Fruit fly (Drosophila melanogaster): ENCODE results near the gene CG11658.

The CG11658 gene

DNA sequence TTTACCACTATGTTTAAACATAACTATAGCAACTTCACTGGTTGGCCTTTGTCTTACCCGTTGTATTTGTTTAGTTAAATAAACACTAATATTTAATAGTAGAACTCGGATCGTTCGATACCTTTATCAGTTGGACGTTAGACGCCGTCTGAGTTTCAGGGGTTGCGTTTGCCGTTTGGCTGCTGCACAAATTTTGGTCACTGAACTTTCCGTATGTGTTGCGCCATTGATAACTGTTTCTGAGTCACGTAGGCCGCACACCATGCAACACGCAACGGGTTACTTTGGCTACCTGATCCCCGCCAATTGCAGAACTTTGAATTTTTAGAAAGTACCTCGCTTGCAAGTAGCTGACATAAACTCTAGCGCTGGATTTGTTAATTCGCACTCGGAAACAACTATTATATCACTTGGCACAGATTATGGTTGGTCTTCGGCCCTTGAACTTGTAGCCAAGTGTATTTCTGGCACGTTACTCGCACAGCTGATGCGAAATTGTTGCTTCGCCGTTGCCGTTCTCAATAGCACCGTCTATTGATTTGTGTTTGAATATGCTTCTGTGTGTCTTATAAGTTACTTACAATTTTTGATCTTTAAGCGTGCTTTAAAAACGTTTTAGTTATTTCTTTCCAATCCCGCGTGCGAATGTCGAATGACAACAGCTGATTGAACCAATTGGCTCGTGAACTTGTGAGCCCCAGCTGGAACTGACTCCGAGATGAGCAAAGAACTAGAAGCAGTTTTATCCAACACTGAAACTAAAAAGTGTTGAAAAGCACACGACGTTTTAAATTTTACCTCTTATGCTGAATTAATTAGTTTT, 11.8 kb downstream of the CG11658 start, which contains the start of gene Dph1 (continued):
- TF ChIP-seq CoRest (tag; optimal IDR thresholded peaks at IDR 0.05) (peak; percentile 77), CG6254 (GFP tag; optimal IDR thresholded peaks at IDR 0.05) (peak; percentile 65), gem (tag; optimal IDR thresholded peaks at IDR 0.05) (peak; percentile 87), YL-1 (GFP tag; optimal IDR thresholded peaks at IDR 0.05) (peak; percentile 93), Fer2 (tag; optimal IDR thresholded peaks at IDR 0.05) (no peak), ranshi (GFP tag; IDR thresholded peaks at IDR 0.05) (peak; percentile 77; the same call in 1 of the 2 replicates), Xbp1 (GFP tag; optimal IDR thresholded peaks at IDR 0.05) (peak; percentile 86), Dbx (GFP tag; IDR thresholded peaks at IDR 0.05) (peak; percentile 48; the same call in 1 of the 3 replicates), pnt (GFP tag; optimal IDR thresholded peaks at IDR 0.05) (peak; percentile 68), CG10366 (GFP tag; IDR thresholded peaks at IDR 0.05) (peak; percentile 81), zfh1 (GFP tag; IDR thresholded peaks at IDR 0.05) (peak; percentile 92), sens-2 (GFP tag; IDR thresholded peaks at IDR 0.05) (no peak; the same call in 1 of the 2 replicates), CG11696 (GFP tag; IDR thresholded peaks at IDR 0.05) (peak; percentile 67), CG34376 (GFP tag; optimal IDR thresholded peaks at IDR 0.05) (peak; percentile 77), CG32532 (GFP tag; IDR thresholded peaks at IDR 0.05) (peak; percentile 90), Ptx1 (GFP tag; IDR thresholded peaks at IDR 0.05) (no peak; the same call in 1 of the 2 replicates), kah (GFP tag; optimal IDR thresholded peaks at IDR 0.05) (peak; percentile 5), CG10979 (tag; optimal IDR thresholded peaks at IDR 0.05) (peak; percentile 88), chm (GFP tag; IDR thresholded peaks at IDR 0.05) (peak; percentile 88), pros (GFP tag; optimal IDR thresholded peaks at IDR 0.05) (no peak), CG7987 (GFP tag; optimal IDR thresholded peaks at IDR 0.05) (peak; percentile 59), bbx (GFP tag; IDR thresholded peaks at IDR 0.05; ENCODE audit: partially characterized antibody) (peak; percentile 57), CG13287 (GFP tag; IDR thresholded peaks at IDR 0.05; ENCODE audit: partially characterized antibody) (peak; percentile 57), ERR (GFP tag; optimal IDR thresholded peaks at IDR 0.05) (peak; percentile 65), CG30403 (GFP tag; optimal IDR thresholded peaks at IDR 0.05) (peak; percentile 85), CG2199 (GFP tag; IDR thresholded peaks at IDR 0.05) (peak; percentile 76; the same call in 2 of the 3 replicates), CG8944 (GFP tag; optimal IDR thresholded peaks at IDR 0.05) (peak; percentile 76), CG11456 (GFP tag; IDR thresholded peaks at IDR 0.05) (no peak; the same call in 1 of the 3 replicates), Oaz (GFP tag; IDR thresholded peaks at IDR 0.05) (peak; percentile 49; the same call in 1 of the 2 replicates), CG16813 (GFP tag; IDR thresholded peaks at IDR 0.05; ENCODE audit: partially characterized antibody) (no peak), CG15073 (GFP tag; optimal IDR thresholded peaks at IDR 0.05) (no peak), CG33213 (GFP tag; optimal IDR thresholded peaks at IDR 0.05) (peak; percentile 57), kay (GFP tag; optimal IDR thresholded peaks at IDR 0.05) (peak; percentile 90), CG1603 (tag; optimal IDR thresholded peaks at IDR 0.05) (peak; percentile 93), Ets65A (GFP tag) (peak; percentile 97), CG2202 (tag; optimal IDR thresholded peaks at IDR 0.05) (peak; percentile 60), B-H1 (GFP tag; IDR thresholded peaks at IDR 0.05) (peak; percentile 78), NK7.1 (GFP tag; optimal IDR thresholded peaks at IDR 0.05) (peak; percentile 78), wdn (GFP tag; IDR thresholded peaks at IDR 0.05) (peak; percentile 69), zen2 (GFP tag; IDR thresholded peaks at IDR 0.05; ENCODE audit: partially characterized antibody) (no peak), CG18011 (GFP tag; optimal IDR thresholded peaks at IDR 0.05) (peak; percentile 66), Myb (GFP tag; optimal IDR thresholded peaks at IDR 0.05) (peak; percentile 74), salm (tag; optimal IDR thresholded peaks at IDR 0.05) (peak; percentile 53), Dll (GFP tag; IDR thresholded peaks at IDR 0.05; ENCODE audit: partially characterized antibody) (peak; percentile 64; the same call in 3 of the 4 replicates), usp (GFP tag; optimal IDR thresholded peaks at IDR 0.05) (no peak), Rx (GFP tag; IDR thresholded peaks at IDR 0.05) (peak; percentile 84), CG7556 (GFP tag; optimal IDR thresholded peaks at IDR 0.05) (peak; percentile 82), CG2875 (GFP tag; optimal IDR thresholded peaks at IDR 0.05) (peak; percentile 70), CG32772 (GFP tag; IDR thresholded peaks at IDR 0.05) (no peak; the same call in 1 of the 2 replicates)

All from whole organism, embryonic.